Fruit fly (Drosophila melanogaster) whole organism, prepupa: ENCODE data around the gene Mcm2.
A peak's percentile ranks its signal among the peaks of the same experiment; 100 is the strongest.

Source experiments
- CG10669 ChIP-seq: fragments of 200-800 bp; sonication (Bioruptor generic); optimal IDR thresholded peaks from 3 replicates; lab custom pipeline; 2018; ENCODE audit warnings: missing biosample characterization, mild to moderate bottlenecking, missing genetic modification characterization, moderate library complexity
- CG11762 ChIP-seq: fragments of 200-800 bp; sonication (Bioruptor generic); optimal IDR thresholded peaks from 3 replicates; lab custom pipeline; 2016; ENCODE audit warnings: missing biosample characterization, missing genetic modification characterization; ENCODE audit not compliant: insufficient read depth
- CG15336 ChIP-seq: fragments of 200-800 bp; sonication (Bioruptor generic); IDR thresholded peaks from 2 replicates; pipeline ENCODE4 v1.3.6; 2022; ENCODE audit warnings: missing biosample characterization, missing genetic modification characterization
- CG3032 ChIP-seq: fragments of 200-800 bp; optimal IDR thresholded peaks from 2 replicates; lab custom pipeline; 2019; ENCODE audit warnings: missing biosample characterization, mild to moderate bottlenecking, missing genetic modification characterization, moderate library complexity
- CG32006 ChIP-seq: fragments of 200-800 bp; sonication (Bioruptor generic); optimal IDR thresholded peaks from 3 replicates; lab custom pipeline; 2017; ENCODE audit warnings: missing biosample characterization, mild to moderate bottlenecking, missing genetic modification characterization
- CG6792 ChIP-seq: fragments of 200-800 bp; sonication (Bioruptor generic); optimal IDR thresholded peaks from 3 replicates; lab custom pipeline; 2016; ENCODE audit warnings: missing biosample characterization, missing genetic modification characterization
- CG8119 ChIP-seq: fragments of 200-800 bp; sonication (Bioruptor generic); IDR thresholded peaks from 3 replicates; pipeline ENCODE4 v1.3.6; 2022; ENCODE audit warnings: missing biosample characterization, missing genetic modification characterization
- CG8319 ChIP-seq: fragments of 200-800 bp; sonication (Bioruptor generic); optimal IDR thresholded peaks from 3 replicates; lab custom pipeline; 2016; ENCODE audit warnings: missing biosample characterization, missing genetic modification characterization
- CG9139 ChIP-seq: fragments of 200-800 bp; sonication (Bioruptor generic); optimal IDR thresholded peaks from 3 replicates; lab custom pipeline; 2017; ENCODE audit warnings: missing biosample characterization, mild to moderate bottlenecking, missing genetic modification characterization
- Eip78C ChIP-seq: fragments of 200-800 bp; sonication (Bioruptor generic); peaks from one replicate; lab custom pipeline; 2016; ENCODE audit warnings: missing biosample characterization, missing genetic modification characterization
- Ets21C ChIP-seq: fragments of 200-800 bp; sonication (Bioruptor generic); optimal IDR thresholded peaks from 3 replicates; lab custom pipeline; 2016; ENCODE audit warnings: missing biosample characterization, missing genetic modification characterization
- Ets96B ChIP-seq: fragments of 200-800 bp; optimal IDR thresholded peaks from 2 replicates; lab custom pipeline; 2019; ENCODE audit warnings: missing biosample characterization, mild to moderate bottlenecking, missing genetic modification characterization, moderate library complexity
- Hr38 ChIP-seq: sonication (Bioruptor generic); optimal IDR thresholded peaks from 2 replicates; lab custom pipeline; 2016; ENCODE audit warnings: missing biosample characterization, missing genetic modification characterization
- Hr39 ChIP-seq: fragments of 200-800 bp; sonication (Bioruptor generic); optimal IDR thresholded peaks from 2 replicates; lab custom pipeline; 2016; ENCODE audit warnings: missing biosample characterization, missing genetic modification characterization
- Hr4 ChIP-seq: fragments of 200-800 bp; sonication (Bioruptor generic); optimal IDR thresholded peaks from 3 replicates; lab custom pipeline; 2016; ENCODE audit warnings: missing biosample characterization, missing genetic modification characterization
- Lpt ChIP-seq: fragments of 200-800 bp; sonication (Bioruptor generic); optimal IDR thresholded peaks from 3 replicates; lab custom pipeline; 2016; ENCODE audit warnings: missing biosample characterization, missing genetic modification characterization
- Met ChIP-seq: fragments of 200-800 bp; sonication (Bioruptor generic); optimal IDR thresholded peaks from 3 replicates; lab custom pipeline; 2016; ENCODE audit warnings: missing biosample characterization, missing genetic modification characterization
- Sox102F ChIP-seq: fragments of 200-800 bp; sonication (Bioruptor generic); optimal IDR thresholded peaks from 2 replicates; lab custom pipeline; 2016; ENCODE audit warnings: missing biosample characterization, mild to moderate bottlenecking, missing genetic modification characterization
- Sox15 ChIP-seq: fragments of 200-800 bp; sonication (Bioruptor generic); optimal IDR thresholded peaks from 3 replicates; lab custom pipeline; 2016; ENCODE audit warnings: missing biosample characterization, missing genetic modification characterization
- acj6 ChIP-seq: fragments of 200-800 bp; sonication (Bioruptor generic); optimal IDR thresholded peaks from 3 replicates; lab custom pipeline; 2016; ENCODE audit warnings: missing biosample characterization, missing genetic modification characterization
- cyc ChIP-seq: fragments of 200-800 bp; sonication (Bioruptor generic); optimal IDR thresholded peaks from 3 replicates; lab custom pipeline; 2016; ENCODE audit warnings: missing biosample characterization, missing genetic modification characterization
- dac ChIP-seq: fragments of 200-800 bp; sonication (Bioruptor generic); optimal IDR thresholded peaks from 2 replicates; lab custom pipeline; 2017; ENCODE audit warnings: missing biosample characterization, mild to moderate bottlenecking, missing genetic modification characterization
- esn ChIP-seq: fragments of 200-800 bp; sonication (Bioruptor generic); optimal IDR thresholded peaks from 2 replicates; lab custom pipeline; 2016; ENCODE audit warnings: missing biosample characterization, mild to moderate bottlenecking, missing genetic modification characterization, moderate library complexity
- fd85E ChIP-seq: fragments of 200-800 bp; sonication (Bioruptor generic); optimal IDR thresholded peaks from 3 replicates; lab custom pipeline; 2016; ENCODE audit warnings: missing biosample characterization, missing genetic modification characterization
- fkh ChIP-seq: fragments of 200-800 bp; sonication (Bioruptor generic); optimal IDR thresholded peaks from 3 replicates; lab custom pipeline; 2017; ENCODE audit warnings: missing biosample characterization, mild to moderate bottlenecking, missing genetic modification characterization, moderate library complexity
- net ChIP-seq: fragments of 200-800 bp; sonication (Bioruptor generic); optimal IDR thresholded peaks from 3 replicates; lab custom pipeline; 2016; ENCODE audit warnings: missing biosample characterization, missing genetic modification characterization
- pdm3 ChIP-seq: fragments of 200-800 bp; sonication (Bioruptor generic); optimal IDR thresholded peaks from 3 replicates; lab custom pipeline; 2016; ENCODE audit warnings: missing biosample characterization, missing genetic modification characterization
- ss ChIP-seq, 2 experiments: fragments of 200-800 bp; sonication (Bioruptor generic); optimal IDR thresholded peaks; 2 replicates in 1 of 2; 3 replicates in 1 of 2; lab custom pipeline; 2017 to 2018; ENCODE audit warnings: mild to moderate bottlenecking in 2 of 2, missing biosample characterization in 2 of 2, missing genetic modification characterization in 2 of 2, moderate library complexity in 1 of 2
- topi ChIP-seq: fragments of 200-800 bp; sonication (Bioruptor generic); optimal IDR thresholded peaks from 3 replicates; lab custom pipeline; 2016; ENCODE audit warnings: missing biosample characterization, missing genetic modification characterization
- vri ChIP-seq: fragments of 200-800 bp; sonication (Bioruptor generic); optimal IDR thresholded peaks from 3 replicates; lab custom pipeline; 2016; ENCODE audit warnings: missing biosample characterization, mild to moderate bottlenecking, missing genetic modification characterization

Gene Mcm2

dm6 chr3R:8305110-8305509 lies 40.3 kb downstream of the Mcm2 start, which contains the start of gene Sgt1:
Gene Sgt1, minus strand, starts transcription at chr3R:8305274.
- TF ChIP-seq dac (no peak), acj6 (GFP tag; lab: Kevin White, UChicago) (no peak), vri (GFP tag; lab: Kevin White, UChicago) (no peak), fkh (no peak), cyc (peak; percentile 31), CG8319 (no peak), CG3032 (tag; lab: Kevin White, UChicago) (peak; percentile 17), Hr39 (GFP tag; lab: Kevin White, UChicago) (no peak), Ets96B (no peak), topi (GFP tag; lab: Kevin White, UChicago) (peak; percentile 21)
- TF ChIP-seq, all 60 proteins: peak for 3

dm6 chr3R:8306188-8306926 lies 41.6 kb downstream of the Mcm2 start:
- TF ChIP-seq CG11762 (GFP tag; lab: Kevin White, UChicago) = no peak
- TF ChIP-seq CG3032 (tag; lab: Kevin White, UChicago) = no peak
- no peak for TF ChIP-seq CG9139 (GFP tag; lab: Kevin White, UChicago)
- no peak for TF ChIP-seq fd85E (GFP tag; lab: Kevin White, UChicago)
- no peak for TF ChIP-seq ss (GFP tag; optimal IDR thresholded peaks at IDR 0.05; lab: Kevin White, UChicago)
- peak; percentile 59 for TF ChIP-seq fkh
- TF ChIP-seq Eip78C (GFP tag; lab: Kevin White, UChicago) = peak; percentile 49
- TF ChIP-seq pdm3 (GFP tag; lab: Kevin White, UChicago) = no peak
- TF ChIP-seq Ets21C (GFP tag; lab: Kevin White, UChicago) = no peak

- TF ChIP-seq Hr4 (GFP tag; lab: Kevin White, UChicago) (no peak), Met (no peak), CG6792 (GFP tag; lab: Kevin White, UChicago) (no peak), Sox102F (GFP tag; lab: Kevin White, UChicago) (no peak), net (GFP tag; lab: Kevin White, UChicago) (no peak), CG8119 (GFP tag; lab: Robert Waterston, UW) (no peak), Ets96B (no peak), fkh (no peak), topi (GFP tag; lab: Kevin White, UChicago) (no peak), Ets21C (GFP tag; lab: Kevin White, UChicago) (no peak), CG15336 (GFP tag; lab: Robert Waterston, UW) (no peak), Hr38 (GFP tag; lab: Kevin White, UChicago) (no peak)
Measured at dm6 chr3R:8306927-8307261, 42.1 kb downstream of the Mcm2 start.

- no peak for TF ChIP-seq dac
- TF ChIP-seq CG32006 (GFP tag; lab: Kevin White, UChicago) = no peak
- TF ChIP-seq fkh = no peak
Measured at dm6 chr3R:8307283-8307682, 42.5 kb downstream of the Mcm2 start.

- TF ChIP-seq Sox15 (GFP tag; lab: Kevin White, UChicago) (no peak), Lpt (GFP tag; lab: Kevin White, UChicago) (no peak), Sox102F (GFP tag; lab: Kevin White, UChicago) (no peak), acj6 (GFP tag; lab: Kevin White, UChicago) (no peak), Hr4 (GFP tag; lab: Kevin White, UChicago) (no peak), Eip78C (GFP tag; lab: Kevin White, UChicago) (peak; percentile 34), esn (no peak), cyc (no peak), fd85E (GFP tag; lab: Kevin White, UChicago) (no peak), pdm3 (GFP tag; lab: Kevin White, UChicago) (no peak), ss (GFP tag; optimal IDR thresholded peaks at IDR 0.05; lab: Kevin White, UChicago) (no peak), fkh (peak; percentile 72), CG8319 (no peak), CG10669 (GFP tag; lab: Kevin White, UChicago) (no peak)
Measured at dm6 chr3R:8308515-8308959, 43.8 kb downstream of the Mcm2 start, which contains the start of gene tex. Gene tex, minus strand, starts transcription at chr3R:8308645.
